Fruit fly (Drosophila melanogaster) whole organism, embryonic: ENCODE measurements around the gene alphaTub84B.

ENCODE experiments used
- ATbp ChIP-seq: fragments of 200-800 bp; sonication (Bioruptor generic); optimal IDR thresholded peaks from 2 replicates; lab custom pipeline; 2017; ENCODE audit warnings: missing biosample characterization, mild to moderate bottlenecking, missing genetic modification characterization, missing genetic modification reagents
- Ada2b ChIP-seq: fragments of 200-800 bp; sonication (Bioruptor generic); IDR thresholded peaks from 2 replicates; pipeline ENCODE4 v1.3.6; 2022; ENCODE audit warnings: missing biosample characterization, missing genetic modification characterization
- Asciz ChIP-seq: fragments of 200-800 bp; sonication (Bioruptor generic); optimal IDR thresholded peaks from 2 replicates; lab custom pipeline; 2017; ENCODE audit warnings: missing biosample characterization, mild to moderate bottlenecking, missing genetic modification characterization, missing genetic modification reagents
- Atf-2 ChIP-seq: fragments of 200-800 bp; sonication (Bioruptor generic); optimal IDR thresholded peaks from 2 replicates; lab custom pipeline; 2016; ENCODE audit warnings: missing biosample characterization, missing genetic modification characterization
- Bgb ChIP-seq: fragments of 200-800 bp; sonication (Bioruptor generic); IDR thresholded peaks from 2 replicates; pipeline ENCODE4 v1.3.6; 2022; ENCODE audit warnings: missing biosample characterization, missing genetic modification characterization; ENCODE audit not compliant: partially characterized antibody
- C15 ChIP-seq: fragments of 200-800 bp; sonication (Bioruptor generic); IDR thresholded peaks from 3 replicates; pipeline ENCODE4 v1.3.6; 2022; ENCODE audit warnings: missing biosample characterization, missing genetic modification characterization
- CG12155 ChIP-seq: fragments of 200-800 bp; sonication (Bioruptor generic); optimal IDR thresholded peaks from 3 replicates; lab custom pipeline; 2016; ENCODE audit warnings: missing biosample characterization, missing genetic modification characterization
- CG12744 ChIP-seq: fragments of 200-800 bp; sonication (Bioruptor generic); optimal IDR thresholded peaks from 2 replicates; lab custom pipeline; 2016; ENCODE audit warnings: missing biosample characterization, missing genetic modification characterization
- CG12942 ChIP-seq: fragments of 200-800 bp; sonication (Bioruptor generic); optimal IDR thresholded peaks from 3 replicates; lab custom pipeline; 2016; ENCODE audit warnings: missing biosample characterization, missing genetic modification characterization
- CG16815 ChIP-seq: fragments of 200-800 bp; sonication (Bioruptor generic); optimal IDR thresholded peaks from 3 replicates; lab custom pipeline; 2017; ENCODE audit warnings: missing biosample characterization, mild to moderate bottlenecking, missing genetic modification characterization
- CG17186 ChIP-seq: fragments of 200-800 bp; sonication (Bioruptor generic); optimal IDR thresholded peaks from 3 replicates; lab custom pipeline; 2017; ENCODE audit warnings: missing biosample characterization, missing genetic modification reagents, missing genetic modification characterization
- CG1792 ChIP-seq: fragments of 200-800 bp; sonication (Bioruptor generic); optimal IDR thresholded peaks from 2 replicates; lab custom pipeline; 2016; ENCODE audit warnings: missing biosample characterization, missing genetic modification characterization
- CG2129 ChIP-seq: fragments of 200-800 bp; sonication (Bioruptor generic); IDR thresholded peaks from 2 replicates; pipeline ENCODE4 v1.3.6; 2022; ENCODE audit warnings: missing biosample characterization, missing genetic modification characterization; ENCODE audit not compliant: partially characterized antibody
- CG34224 ChIP-seq: fragments of 200-800 bp; sonication (Bioruptor generic); IDR thresholded peaks from 3 replicates; pipeline ENCODE4 v1.3.6; 2022; ENCODE audit warnings: missing biosample characterization, missing genetic modification characterization; ENCODE audit not compliant: partially characterized antibody
- CG8388 ChIP-seq: fragments of 200-800 bp; sonication (Bioruptor generic); optimal IDR thresholded peaks from 2 replicates; lab custom pipeline; 2019; ENCODE audit warnings: missing biosample characterization, mild to moderate bottlenecking, missing genetic modification characterization, moderate library complexity
- CG8478 ChIP-seq: fragments of >200 bp; optimal IDR thresholded peaks from 2 replicates; lab custom pipeline; 2018
- CG8944 ChIP-seq: fragments of 200-800 bp; sonication (Bioruptor generic); optimal IDR thresholded peaks from 3 replicates; lab custom pipeline; 2016; ENCODE audit warnings: missing biosample characterization, missing genetic modification characterization
- CG9437 ChIP-seq: fragments of 200-800 bp; sonication (Bioruptor generic); optimal IDR thresholded peaks from 2 replicates; lab custom pipeline; 2018; ENCODE audit warnings: missing biosample characterization, mild to moderate bottlenecking, missing genetic modification characterization
- CG9797 ChIP-seq: fragments of 200-800 bp; sonication (Bioruptor generic); optimal IDR thresholded peaks from 3 replicates; lab custom pipeline; 2018; ENCODE audit warnings: missing biosample characterization, mild to moderate bottlenecking, missing genetic modification characterization
- D ChIP-seq, 2 experiments: fragments of 200-800 bp in 1 of 2; fragments of >200 bp in 1 of 2; sonication (Bioruptor generic) in 1 of 2; optimal IDR thresholded peaks; 2 replicates in 1 of 2; 3 replicates in 1 of 2; lab custom pipeline; 2017; ENCODE audit warnings: mild to moderate bottlenecking in 1 of 2, missing biosample characterization in 1 of 2, missing genetic modification characterization in 1 of 2, missing genetic modification reagents in 1 of 2
- Dad ChIP-seq: fragments of 200-800 bp; sonication (Bioruptor generic); optimal IDR thresholded peaks from 3 replicates; lab custom pipeline; 2016; ENCODE audit warnings: missing biosample characterization, missing genetic modification characterization
- Eip74EF ChIP-seq, 2 experiments: fragments of 200-800 bp in 1 of 2; fragments of >200 bp in 1 of 2; sonication (Bioruptor generic) in 1 of 2; optimal IDR thresholded peaks; 2 replicates each; lab custom pipeline; 2017 to 2019; ENCODE audit warnings: missing biosample characterization in 2 of 2, missing genetic modification characterization in 2 of 2, mild to moderate bottlenecking in 1 of 2, moderate library complexity in 1 of 2
- Fer1 ChIP-seq: fragments of 200-800 bp; sonication (Bioruptor generic); optimal IDR thresholded peaks from 2 replicates; lab custom pipeline; 2017; ENCODE audit warnings: missing biosample characterization, mild to moderate bottlenecking, missing genetic modification characterization
- Fer3 ChIP-seq: fragments of 200-800 bp; sonication (Bioruptor generic); optimal IDR thresholded peaks from 2 replicates; lab custom pipeline; 2018; ENCODE audit warnings: missing biosample characterization, mild to moderate bottlenecking, missing genetic modification characterization, moderate library complexity
- H2.0 ChIP-seq: fragments of 200-800 bp; sonication (Bioruptor generic); IDR thresholded peaks from 2 replicates; pipeline ENCODE4 v1.3.6; 2022; ENCODE audit warnings: missing biosample characterization, missing genetic modification characterization
- Hey ChIP-seq: fragments of 200-800 bp; sonication (Bioruptor generic); optimal IDR thresholded peaks from 3 replicates; lab custom pipeline; 2018; ENCODE audit warnings: missing biosample characterization, mild to moderate bottlenecking, missing genetic modification characterization
- Mad ChIP-seq: fragments of 200-800 bp; sonication (Bioruptor generic); optimal IDR thresholded peaks from 2 replicates; lab custom pipeline; 2016; ENCODE audit warnings: missing biosample characterization, missing genetic modification characterization
- Meics ChIP-seq: fragments of 200-800 bp; sonication (Bioruptor generic); optimal IDR thresholded peaks from 2 replicates; lab custom pipeline; 2017; ENCODE audit warnings: missing biosample characterization, mild to moderate bottlenecking, missing genetic modification characterization
- NK7.1 ChIP-seq: fragments of 200-800 bp; sonication (Bioruptor generic); optimal IDR thresholded peaks from 3 replicates; lab custom pipeline; 2016; ENCODE audit warnings: missing biosample characterization, missing genetic modification characterization
- Neu2 ChIP-seq: fragments of 200-800 bp; sonication (Bioruptor generic); optimal IDR thresholded peaks from 3 replicates; lab custom pipeline; 2016; ENCODE audit warnings: missing biosample characterization, missing genetic modification characterization, borderline replicate concordance
- Optix ChIP-seq: fragments of 200-800 bp; sonication (Bioruptor generic); IDR thresholded peaks from 3 replicates; pipeline ENCODE4 v1.3.6; 2022; ENCODE audit warnings: missing biosample characterization, missing genetic modification characterization
- PHDP ChIP-seq: fragments of 200-800 bp; sonication (Bioruptor generic); optimal IDR thresholded peaks from 3 replicates; lab custom pipeline; 2018; ENCODE audit warnings: missing biosample characterization, mild to moderate bottlenecking, missing genetic modification characterization, moderate library complexity
- Sry-δ ChIP-seq: fragments of 200-800 bp; sonication (Bioruptor generic); optimal IDR thresholded peaks from 2 replicates; lab custom pipeline; 2016; ENCODE audit warnings: missing biosample characterization, missing genetic modification characterization
- cato ChIP-seq: fragments of 200-800 bp; sonication (Bioruptor generic); optimal IDR thresholded peaks from 2 replicates; lab custom pipeline; 2016; ENCODE audit warnings: missing biosample characterization, missing genetic modification characterization, borderline replicate concordance
- chif ChIP-seq, 2 experiments: fragments of 200-800 bp; sonication (Bioruptor generic); optimal IDR thresholded peaks; 3 replicates each; lab custom pipeline; 2016; ENCODE audit warnings: missing biosample characterization in 2 of 2, missing genetic modification characterization in 2 of 2
- chm ChIP-seq: fragments of 200-800 bp; sonication (Bioruptor generic); IDR thresholded peaks from 2 replicates; pipeline ENCODE4 v1.3.6; 2022; ENCODE audit warnings: missing biosample characterization, missing genetic modification characterization
- danr ChIP-seq: fragments of 200-800 bp; sonication (Bioruptor generic); IDR thresholded peaks from 2 replicates; pipeline ENCODE4 v1.3.6; 2022; ENCODE audit warnings: missing biosample characterization, missing genetic modification characterization
- dysf ChIP-seq: fragments of 200-800 bp; sonication (Bioruptor generic); IDR thresholded peaks from 3 replicates; pipeline ENCODE4 v1.3.6; 2022; ENCODE audit warnings: missing biosample characterization, missing genetic modification characterization
- gcm ChIP-seq: fragments of 200-800 bp; sonication (Bioruptor generic); optimal IDR thresholded peaks from 2 replicates; lab custom pipeline; 2019; ENCODE audit warnings: missing biosample characterization, mild to moderate bottlenecking, missing genetic modification characterization, moderate library complexity
- gem ChIP-seq: fragments of 200-800 bp; sonication (Bioruptor generic); optimal IDR thresholded peaks from 2 replicates; lab custom pipeline; 2019; ENCODE audit warnings: missing biosample characterization, mild to moderate bottlenecking, missing genetic modification characterization, moderate library complexity
- grau ChIP-seq: fragments of 200-800 bp; optimal IDR thresholded peaks from 3 replicates; lab custom pipeline; 2019; ENCODE audit warnings: missing biosample characterization, mild to moderate bottlenecking, missing genetic modification characterization, moderate library complexity
- jigr1 ChIP-seq: fragments of 200-800 bp; sonication (Bioruptor generic); IDR thresholded peaks from 3 replicates; pipeline ENCODE4 v1.3.6; 2022; ENCODE audit warnings: missing biosample characterization, missing genetic modification characterization
- mld ChIP-seq: fragments of 200-800 bp; sonication (Bioruptor generic); IDR thresholded peaks from 3 replicates; pipeline ENCODE4 v1.3.6; 2022; ENCODE audit warnings: missing biosample characterization, missing genetic modification characterization; ENCODE audit not compliant: partially characterized antibody
- peb ChIP-seq: fragments of 200-800 bp; sonication (Bioruptor generic); IDR thresholded peaks from 2 replicates; pipeline ENCODE4 v1.3.6; 2022; ENCODE audit warnings: missing biosample characterization, missing genetic modification characterization
- pum ChIP-seq: fragments of 200-800 bp; sonication (Bioruptor generic); optimal IDR thresholded peaks from 2 replicates; lab custom pipeline; 2016; ENCODE audit warnings: missing biosample characterization, missing genetic modification characterization
- ranshi ChIP-seq: fragments of 200-800 bp; sonication (Bioruptor generic); IDR thresholded peaks from 2 replicates; pipeline ENCODE4 v1.3.6; 2022; ENCODE audit warnings: missing biosample characterization, missing genetic modification characterization
- sens ChIP-seq: fragments of 200-800 bp; sonication (Bioruptor generic); peaks from one replicate; lab custom pipeline; 2016; ENCODE audit warnings: missing biosample characterization, missing genetic modification characterization
- slou ChIP-seq: fragments of 200-800 bp; sonication (Bioruptor generic); optimal IDR thresholded peaks from 3 replicates; lab custom pipeline; 2016; ENCODE audit warnings: missing biosample characterization, missing genetic modification characterization
- zen ChIP-seq: fragments of 200-800 bp; sonication (Bioruptor generic); optimal IDR thresholded peaks from 3 replicates; lab custom pipeline; 2018; ENCODE audit warnings: missing biosample characterization, mild to moderate bottlenecking, missing genetic modification characterization, moderate library complexity

alphaTub84B gene

dm6 chr3R:7102853-7103833, 16.7 kb downstream of the alphaTub84B start (continued):
- TF ChIP-seq ranshi (GFP tag; lab: Robert Waterston, UW): no peak
- TF ChIP-seq Hey: no peak
- TF ChIP-seq PHDP (tag; lab: Kevin White, UChicago): no peak
- peak; percentile 63 for TF ChIP-seq sens (GFP tag; lab: Kevin White, UChicago)
- no peak for TF ChIP-seq Sry-δ (GFP tag; lab: Kevin White, UChicago)
- TF ChIP-seq Meics (GFP tag; lab: Kevin White, UChicago): no peak
- no peak for TF ChIP-seq Bgb
- no peak for TF ChIP-seq D (optimal IDR thresholded peaks at IDR 0.05; lab: Kevin White, UChicago)
- no peak for TF ChIP-seq D (GFP tag; optimal IDR thresholded peaks at IDR 0.05; lab: Kevin White, UChicago)
- TF ChIP-seq Mad (GFP tag; lab: Kevin White, UChicago): no peak
- TF ChIP-seq jigr1 (GFP tag; lab: Robert Waterston, UW): no peak
- TF ChIP-seq CG8478 (lab: Kevin White, UChicago): no peak
- no peak for TF ChIP-seq Ada2b (GFP tag; lab: Robert Waterston, UW)
- TF ChIP-seq CG12744: no peak
- no peak for TF ChIP-seq Dad (GFP tag; lab: Kevin White, UChicago)
- no peak for TF ChIP-seq pum
- peak; percentile 89 for TF ChIP-seq gcm (GFP tag; lab: Kevin White, UChicago)
- TF ChIP-seq ATbp (GFP tag; lab: Kevin White, UChicago): no peak
- TF ChIP-seq NK7.1 (GFP tag; lab: Kevin White, UChicago): no peak
- TF ChIP-seq CG8944 (GFP tag; lab: Kevin White, UChicago): no peak
- no peak for TF ChIP-seq gem (tag; lab: Kevin White, UChicago)
- no peak for TF ChIP-seq slou (GFP tag; lab: Kevin White, UChicago)
- no peak for TF ChIP-seq Eip74EF (GFP tag; optimal IDR thresholded peaks at IDR 0.05; lab: Kevin White, UChicago)
- no peak for TF ChIP-seq CG12942
- no peak for TF ChIP-seq CG1792 (GFP tag; lab: Kevin White, UChicago)
- no peak for TF ChIP-seq CG17186 (GFP tag; lab: Kevin White, UChicago)
- no peak for TF ChIP-seq C15 (GFP tag; lab: Robert Waterston, UW)
- no peak for TF ChIP-seq CG12155
- no peak for TF ChIP-seq CG2129 (GFP tag; lab: Robert Waterston, UW)
- no peak for TF ChIP-seq CG8388 (GFP tag; lab: Kevin White, UChicago)
- no peak for TF ChIP-seq zen (tag; lab: Kevin White, UChicago)
- TF ChIP-seq CG16815: no peak
- no peak for TF ChIP-seq Atf-2 (GFP tag; lab: Kevin White, UChicago)
- no peak for TF ChIP-seq CG9437
- TF ChIP-seq Optix (GFP tag; lab: Robert Waterston, UW): no peak
- TF ChIP-seq danr: no peak
- no peak for TF ChIP-seq Fer3 (tag; lab: Kevin White, UChicago)
- peak; percentile 8; the same call in 1 of the 2 replicates for TF ChIP-seq chm
- TF ChIP-seq peb (GFP tag; lab: Robert Waterston, UW): no peak
- no peak for TF ChIP-seq CG9797 (GFP tag; lab: Kevin White, UChicago)
- TF ChIP-seq H2.0 (GFP tag; lab: Robert Waterston, UW): no peak
- TF ChIP-seq Asciz (GFP tag; lab: Kevin White, UChicago): peak; percentile 7
- TF ChIP-seq chif (GFP tag; optimal IDR thresholded peaks at IDR 0.05; lab: Kevin White, UChicago): no peak
- TF ChIP-seq CG34224: no peak
- no peak for TF ChIP-seq cato (GFP tag; lab: Kevin White, UChicago)
- TF ChIP-seq Fer1: no peak
- no peak for TF ChIP-seq dysf (GFP tag; lab: Robert Waterston, UW)
- no peak for TF ChIP-seq Neu2 (GFP tag; lab: Kevin White, UChicago)
- TF ChIP-seq mld: no peak
- TF ChIP-seq grau (tag; lab: Kevin White, UChicago): no peak
